Fruit fly (Drosophila melanogaster): ENCODE measurements around the gene Hyls1.

The Hyls1 gene

dm6 chr2L:16350160-16350633, 2.2 kb downstream of the Hyls1 start (continued):
- peak; percentile 75 for TF ChIP-seq Ada2b (GFP tag; IDR thresholded peaks at IDR 0.05)
- TF ChIP-seq Ets65A (GFP tag): peak; percentile 97
- peak; percentile 62 for TF ChIP-seq az2 (GFP tag; optimal IDR thresholded peaks at IDR 0.05)
- peak; percentile 41 for TF ChIP-seq CG10979 (tag; optimal IDR thresholded peaks at IDR 0.05)
- peak; percentile 49 for TF ChIP-seq her (GFP tag; optimal IDR thresholded peaks at IDR 0.05)
- TF ChIP-seq CG18619 (GFP tag; optimal IDR thresholded peaks at IDR 0.05): no peak
- no peak for TF ChIP-seq Stat92E (GFP tag; optimal IDR thresholded peaks at IDR 0.05)
- peak; percentile 65 for TF ChIP-seq tio (GFP tag; optimal IDR thresholded peaks at IDR 0.05)
- TF ChIP-seq NfI (GFP tag; optimal IDR thresholded peaks at IDR 0.05): peak; percentile 71
- TF ChIP-seq danr (GFP tag; IDR thresholded peaks at IDR 0.05): no peak
- peak; percentile 65; the same call in 1 of the 3 replicates for TF ChIP-seq CG7357 (GFP tag; IDR thresholded peaks at IDR 0.05)
- TF ChIP-seq Hr39 (optimal IDR thresholded peaks at IDR 0.05): no peak
- peak; percentile 70 for TF ChIP-seq Sox100B (GFP tag; optimal IDR thresholded peaks at IDR 0.05)
- TF ChIP-seq CG1529 (GFP tag; optimal IDR thresholded peaks at IDR 0.05): peak; percentile 10
- TF ChIP-seq CG4854 (GFP tag; optimal IDR thresholded peaks at IDR 0.05): no peak
- no peak for TF ChIP-seq nerfin-1 (tag; optimal IDR thresholded peaks at IDR 0.05)
- TF ChIP-seq HLH54F (GFP tag; optimal IDR thresholded peaks at IDR 0.05): peak; percentile 69
- no peak for TF ChIP-seq Jarid2 (GFP tag; optimal IDR thresholded peaks at IDR 0.05)
- peak; percentile 12; the same call in 1 of the 2 replicates for TF ChIP-seq Ravus (GFP tag; IDR thresholded peaks at IDR 0.05)
- peak; percentile 66; the same call in 1 of the 2 replicates for TF ChIP-seq wor (GFP tag; IDR thresholded peaks at IDR 0.05)
- no peak for TF ChIP-seq sug (tag; optimal IDR thresholded peaks at IDR 0.05)
- TF ChIP-seq CG18476 (GFP tag; optimal IDR thresholded peaks at IDR 0.05): no peak
- TF ChIP-seq CG32772 (GFP tag; IDR thresholded peaks at IDR 0.05): peak; percentile 68
- TF ChIP-seq bbx (GFP tag; IDR thresholded peaks at IDR 0.05; ENCODE audit: partially characterized antibody): peak; percentile 72
- TF ChIP-seq BtbVII (GFP tag; optimal IDR thresholded peaks at IDR 0.05): peak; percentile 41
- peak; percentile 49 for TF ChIP-seq CG30431 (GFP tag; optimal IDR thresholded peaks at IDR 0.05)
- TF ChIP-seq HLH3B (GFP tag; IDR thresholded peaks at IDR 0.05): peak; percentile 80
- peak; percentile 39 for TF ChIP-seq hbn (GFP tag; IDR thresholded peaks at IDR 0.05; ENCODE audit: partially characterized antibody)
- peak; percentile 47 for TF ChIP-seq zen (tag; optimal IDR thresholded peaks at IDR 0.05)
- peak; percentile 65 for TF ChIP-seq CG12942 (GFP tag; optimal IDR thresholded peaks at IDR 0.05)
- peak; percentile 79 for TF ChIP-seq CG6689 (GFP tag; IDR thresholded peaks at IDR 0.05)
- TF ChIP-seq bsh (GFP tag; optimal IDR thresholded peaks at IDR 0.05): peak in 1 of 2 experiments; percentile 21
- peak; percentile 75 for TF ChIP-seq chn (GFP tag; optimal IDR thresholded peaks at IDR 0.05)
- no peak for TF ChIP-seq CG1832 (GFP tag; optimal IDR thresholded peaks at IDR 0.05)
- TF ChIP-seq knrl (GFP tag; IDR thresholded peaks at IDR 0.05; ENCODE audit: partially characterized antibody): peak; percentile 68
- TF ChIP-seq CG18599 (GFP tag; optimal IDR thresholded peaks at IDR 0.05): peak; percentile 76
- no peak for TF ChIP-seq cas (GFP tag; IDR thresholded peaks at IDR 0.05)
- peak; percentile 82 for TF ChIP-seq B-H2 (GFP tag; optimal IDR thresholded peaks at IDR 0.05)
- TF ChIP-seq Hr51 (GFP tag; optimal IDR thresholded peaks at IDR 0.05): peak; percentile 7 to 84
- TF ChIP-seq vfl (GFP tag; optimal IDR thresholded peaks at IDR 0.05): peak; percentile 69
- TF ChIP-seq Fer2 (tag; optimal IDR thresholded peaks at IDR 0.05): no peak
- no peak for TF ChIP-seq CG3838 (GFP tag; optimal IDR thresholded peaks at IDR 0.05)
- TF ChIP-seq CG7786 (GFP tag; optimal IDR thresholded peaks at IDR 0.05): peak; percentile 71
- peak; percentile 56 for TF ChIP-seq CG6813 (GFP tag; optimal IDR thresholded peaks at IDR 0.05)
- TF ChIP-seq sisA (GFP tag; IDR thresholded peaks at IDR 0.05): peak; percentile 81
- peak; percentile 14 for TF ChIP-seq zf30C (GFP tag; optimal IDR thresholded peaks at IDR 0.05)
- no peak for TF ChIP-seq Doc2 (GFP tag; IDR thresholded peaks at IDR 0.05)
- TF ChIP-seq CG17328 (GFP tag; IDR thresholded peaks at IDR 0.05): peak; percentile 76
- TF ChIP-seq unc-4 (GFP tag; IDR thresholded peaks at IDR 0.05; ENCODE audit: partially characterized antibody): peak; percentile 58; the same call in 1 of the 2 replicates
- no peak for TF ChIP-seq CG12071 (GFP tag; optimal IDR thresholded peaks at IDR 0.05)
